Fruit fly (Drosophila melanogaster) whole organism, embryonic: ENCODE data around the gene CG6195.

Source experiments
- BEAF-32 ChIP-seq: fragments of 200-800 bp; sonication (Bioruptor generic); optimal IDR thresholded peaks from 3 replicates; lab custom pipeline; 2017; ENCODE audit warnings: missing biosample characterization, missing genetic modification characterization, mild to moderate bottlenecking, moderate library complexity, missing genetic modification reagents
- Bgb ChIP-seq: fragments of 200-800 bp; sonication (Bioruptor generic); IDR thresholded peaks from 2 replicates; pipeline ENCODE4 v1.3.6; 2022; ENCODE audit warnings: missing biosample characterization, missing genetic modification characterization; ENCODE audit not compliant: partially characterized antibody
- CG10209 ChIP-seq: fragments of 200-800 bp; sonication (Bioruptor generic); optimal IDR thresholded peaks from 3 replicates; lab custom pipeline; 2017; ENCODE audit warnings: missing biosample characterization, mild to moderate bottlenecking, missing genetic modification characterization, missing genetic modification reagents
- CG11456 ChIP-seq: fragments of 200-800 bp; sonication (Bioruptor generic); IDR thresholded peaks from 3 replicates; pipeline ENCODE4 v1.3.6; 2022; ENCODE audit warnings: missing biosample characterization, missing genetic modification characterization
- CG14441 ChIP-seq: fragments of 200-800 bp; sonication (Bioruptor generic); IDR thresholded peaks from 2 replicates; pipeline ENCODE4 v1.3.6; 2022; ENCODE audit warnings: missing biosample characterization, missing genetic modification characterization
- CG17361 ChIP-seq: fragments of 200-800 bp; sonication (Bioruptor generic); IDR thresholded peaks from 3 replicates; pipeline ENCODE4 v1.3.6; 2022; ENCODE audit warnings: missing biosample characterization, missing genetic modification characterization
- CG2129 ChIP-seq: fragments of 200-800 bp; sonication (Bioruptor generic); IDR thresholded peaks from 2 replicates; pipeline ENCODE4 v1.3.6; 2022; ENCODE audit warnings: missing biosample characterization, missing genetic modification characterization; ENCODE audit not compliant: partially characterized antibody
- CG3065 ChIP-seq: fragments of 200-800 bp; sonication (Bioruptor generic); optimal IDR thresholded peaks from 2 replicates; lab custom pipeline; 2016; ENCODE audit warnings: missing biosample characterization, missing genetic modification characterization
- CG34422 ChIP-seq: fragments of 200-800 bp; sonication (Bioruptor generic); IDR thresholded peaks from 3 replicates; pipeline ENCODE4 v1.3.6; 2022; ENCODE audit warnings: missing biosample characterization, missing genetic modification characterization
- CG6791 ChIP-seq: fragments of 200-800 bp; sonication (Bioruptor generic); IDR thresholded peaks from 3 replicates; pipeline ENCODE4 v1.3.6; 2022; ENCODE audit warnings: missing biosample characterization, missing genetic modification characterization; ENCODE audit not compliant: partially characterized antibody
- CG7963 ChIP-seq: fragments of 200-800 bp; sonication (Bioruptor generic); IDR thresholded peaks from 3 replicates; pipeline ENCODE4 v1.3.6; 2022; ENCODE audit warnings: missing biosample characterization, missing genetic modification characterization; ENCODE audit not compliant: partially characterized antibody
- CG8290 ChIP-seq, 3 experiments: fragments of 200-800 bp; sonication (Bioruptor generic); optimal IDR thresholded peaks; 2 replicates each; lab custom pipeline; 2016 to 2019; ENCODE audit warnings: missing biosample characterization in 3 of 3, missing genetic modification characterization in 3 of 3, mild to moderate bottlenecking in 2 of 3, moderate library complexity in 1 of 3
- CG9932 ChIP-seq: fragments of 200-800 bp; sonication (Bioruptor generic); IDR thresholded peaks from 2 replicates; pipeline ENCODE4 v1.3.6; 2022; ENCODE audit warnings: missing biosample characterization, missing genetic modification characterization
- Dfd ChIP-seq, 2 experiments: fragments of >200 bp; optimal IDR thresholded peaks; 2 replicates each; lab custom pipeline; 2017; ENCODE audit warnings: missing biosample characterization in 2 of 2, missing genetic modification characterization in 2 of 2
- Doc2 ChIP-seq: fragments of 200-800 bp; sonication (Bioruptor generic); IDR thresholded peaks from 2 replicates; pipeline ENCODE4 v1.3.6; 2022; ENCODE audit warnings: missing biosample characterization, missing genetic modification characterization
- Doc3 ChIP-seq: fragments of 200-800 bp; sonication (Bioruptor generic); IDR thresholded peaks from 3 replicates; pipeline ENCODE4 v1.3.6; 2022; ENCODE audit warnings: missing biosample characterization, missing genetic modification characterization; ENCODE audit not compliant: partially characterized antibody
- Dp ChIP-seq: fragments of 200-800 bp; sonication (Bioruptor generic); optimal IDR thresholded peaks from 2 replicates; lab custom pipeline; 2018; ENCODE audit warnings: missing biosample characterization, mild to moderate bottlenecking, missing genetic modification characterization, moderate library complexity
- E2f1 ChIP-seq: fragments of 200-800 bp; sonication (Bioruptor generic); IDR thresholded peaks from 2 replicates; pipeline ENCODE4 v1.3.6; 2022; ENCODE audit warnings: missing biosample characterization, missing genetic modification characterization
- Ets65A ChIP-seq: fragments of 200-800 bp; sonication (Bioruptor generic); peaks from one replicate; lab custom pipeline; 2016; ENCODE audit warnings: missing biosample characterization, missing genetic modification characterization
- HLH4C ChIP-seq: fragments of 200-800 bp; sonication (Bioruptor generic); IDR thresholded peaks from 3 replicates; pipeline ENCODE4 v1.3.6; 2022; ENCODE audit warnings: missing biosample characterization, missing genetic modification characterization; ENCODE audit not compliant: partially characterized antibody
- Hmr ChIP-seq: fragments of 200-800 bp; sonication (Bioruptor generic); optimal IDR thresholded peaks from 3 replicates; lab custom pipeline; 2017; ENCODE audit warnings: mild to moderate bottlenecking, missing biosample characterization, missing genetic modification reagents, missing genetic modification characterization
- MBD-R2 ChIP-seq: fragments of 200-800 bp; sonication (Bioruptor generic); IDR thresholded peaks from 2 replicates; pipeline ENCODE4 v1.3.6; 2022; ENCODE audit warnings: missing biosample characterization, missing genetic modification characterization
- NFAT ChIP-seq: fragments of 200-800 bp; sonication (Bioruptor generic); IDR thresholded peaks from 2 replicates; pipeline ENCODE4 v1.3.6; 2022; ENCODE audit warnings: missing biosample characterization, missing genetic modification characterization
- NfI ChIP-seq: fragments of 200-800 bp; sonication (Bioruptor generic); optimal IDR thresholded peaks from 3 replicates; lab custom pipeline; 2018; ENCODE audit warnings: missing biosample characterization, mild to moderate bottlenecking, missing genetic modification characterization, moderate library complexity
- Oaz ChIP-seq: fragments of 200-800 bp; sonication (Bioruptor generic); IDR thresholded peaks from 2 replicates; pipeline ENCODE4 v1.3.6; 2022; ENCODE audit warnings: missing biosample characterization, missing genetic modification characterization
- Opbp ChIP-seq: fragments of 200-800 bp; sonication (Bioruptor generic); IDR thresholded peaks from 3 replicates; pipeline ENCODE4 v1.3.6; 2022; ENCODE audit warnings: missing biosample characterization, missing genetic modification characterization; ENCODE audit not compliant: partially characterized antibody
- Ptx1 ChIP-seq: fragments of 200-800 bp; sonication (Bioruptor generic); IDR thresholded peaks from 2 replicates; pipeline ENCODE4 v1.3.6; 2022; ENCODE audit warnings: missing biosample characterization, missing genetic modification characterization
- Rfx ChIP-seq: fragments of 200-800 bp; sonication (Bioruptor generic); IDR thresholded peaks from 2 replicates; pipeline ENCODE4 v1.3.6; 2022; ENCODE audit warnings: missing biosample characterization, missing genetic modification characterization
- Sry-δ ChIP-seq: fragments of 200-800 bp; sonication (Bioruptor generic); optimal IDR thresholded peaks from 2 replicates; lab custom pipeline; 2016; ENCODE audit warnings: missing biosample characterization, missing genetic modification characterization
- Xbp1 ChIP-seq: fragments of 200-800 bp; sonication (Bioruptor generic); optimal IDR thresholded peaks from 3 replicates; lab custom pipeline; 2016; ENCODE audit warnings: missing biosample characterization, mild to moderate bottlenecking, missing genetic modification characterization
- Xrp1 ChIP-seq: fragments of 200-800 bp; sonication (Bioruptor generic); IDR thresholded peaks from 2 replicates; pipeline ENCODE4 v1.3.6; 2022; ENCODE audit warnings: missing biosample characterization, missing genetic modification characterization
- dpn ChIP-seq, 2 experiments: fragments of 200-800 bp; sonication (Bioruptor generic); optimal IDR thresholded peaks; 3 replicates each; lab custom pipeline; 2016; ENCODE audit warnings: missing biosample characterization in 2 of 2, missing genetic modification characterization in 2 of 2
- ewg ChIP-seq: fragments of 200-800 bp; sonication (Bioruptor generic); optimal IDR thresholded peaks from 3 replicates; lab custom pipeline; 2017; ENCODE audit warnings: mild to moderate bottlenecking, missing biosample characterization, missing genetic modification reagents, missing genetic modification characterization
- hb ChIP-seq: fragments of 200-800 bp; sonication (Bioruptor generic); IDR thresholded peaks from 3 replicates; pipeline ENCODE4 v1.3.6; 2022; ENCODE audit warnings: missing biosample characterization, missing genetic modification characterization; ENCODE audit not compliant: partially characterized antibody
- inv ChIP-seq: fragments of 200-800 bp; sonication (Bioruptor generic); IDR thresholded peaks from 2 replicates; pipeline ENCODE4 v1.3.6; 2022; ENCODE audit warnings: missing biosample characterization, missing genetic modification characterization; ENCODE audit not compliant: partially characterized antibody
- knrl ChIP-seq: fragments of 200-800 bp; sonication (Bioruptor generic); IDR thresholded peaks from 3 replicates; pipeline ENCODE4 v1.3.6; 2022; ENCODE audit warnings: missing biosample characterization, missing genetic modification characterization; ENCODE audit not compliant: partially characterized antibody
- lilli ChIP-seq: fragments of 200-800 bp; sonication (Bioruptor generic); optimal IDR thresholded peaks from 3 replicates; lab custom pipeline; 2016; ENCODE audit warnings: missing biosample characterization, missing genetic modification characterization
- nerfin-2 ChIP-seq: fragments of 200-800 bp; sonication (Bioruptor generic); IDR thresholded peaks from 2 replicates; pipeline ENCODE4 v1.3.6; 2022; ENCODE audit warnings: missing biosample characterization, missing genetic modification characterization; ENCODE audit not compliant: partially characterized antibody
- pan ChIP-seq, 4 experiments: fragments of >200 bp in 3 of 4; fragments of 200-800 bp in 1 of 4; sonication (Bioruptor generic) in 1 of 4; optimal IDR thresholded peaks in 3 of 4; IDR thresholded peaks in 1 of 4; 2 replicates each; pipeline versions ENCODE4 v1.3.6 to Lab custom; 2017 to 2022; ENCODE audit warnings: missing biosample characterization in 2 of 4, missing genetic modification characterization in 2 of 4, mixed read lengths in 1 of 4
- sens ChIP-seq: fragments of 200-800 bp; sonication (Bioruptor generic); peaks from one replicate; lab custom pipeline; 2016; ENCODE audit warnings: missing biosample characterization, missing genetic modification characterization
- slbo ChIP-seq: fragments of 200-800 bp; sonication (Bioruptor generic); IDR thresholded peaks from 2 replicates; pipeline ENCODE4 v1.3.6; 2022; ENCODE audit warnings: missing biosample characterization, missing genetic modification characterization
- sna ChIP-seq: fragments of 200-800 bp; sonication (Bioruptor generic); IDR thresholded peaks from 2 replicates; pipeline ENCODE4 v1.3.6; 2022; ENCODE audit warnings: missing biosample characterization, missing genetic modification characterization; ENCODE audit not compliant: partially characterized antibody
- tna ChIP-seq: fragments of 200-800 bp; sonication (Bioruptor generic); IDR thresholded peaks from 2 replicates; pipeline ENCODE4 v1.3.6; 2022; ENCODE audit warnings: missing biosample characterization, missing genetic modification characterization; ENCODE audit not compliant: partially characterized antibody
- unc-4 ChIP-seq: fragments of 200-800 bp; sonication (Bioruptor generic); IDR thresholded peaks from 2 replicates; pipeline ENCODE4 v1.3.6; 2022; ENCODE audit warnings: missing biosample characterization, missing genetic modification characterization; ENCODE audit not compliant: partially characterized antibody
- vnd ChIP-seq: fragments of 200-800 bp; sonication (Bioruptor generic); IDR thresholded peaks from 3 replicates; pipeline ENCODE4 v1.3.6; 2022; ENCODE audit warnings: missing biosample characterization, missing genetic modification characterization; ENCODE audit not compliant: partially characterized antibody
- vvl ChIP-seq: fragments of 200-800 bp; sonication (Bioruptor generic); IDR thresholded peaks from 2 replicates; pipeline ENCODE4 v1.3.6; 2022; ENCODE audit warnings: missing biosample characterization, missing genetic modification characterization
- zen ChIP-seq: fragments of 200-800 bp; sonication (Bioruptor generic); optimal IDR thresholded peaks from 3 replicates; lab custom pipeline; 2018; ENCODE audit warnings: missing biosample characterization, mild to moderate bottlenecking, missing genetic modification characterization, moderate library complexity

CG6195 gene

DNA sequence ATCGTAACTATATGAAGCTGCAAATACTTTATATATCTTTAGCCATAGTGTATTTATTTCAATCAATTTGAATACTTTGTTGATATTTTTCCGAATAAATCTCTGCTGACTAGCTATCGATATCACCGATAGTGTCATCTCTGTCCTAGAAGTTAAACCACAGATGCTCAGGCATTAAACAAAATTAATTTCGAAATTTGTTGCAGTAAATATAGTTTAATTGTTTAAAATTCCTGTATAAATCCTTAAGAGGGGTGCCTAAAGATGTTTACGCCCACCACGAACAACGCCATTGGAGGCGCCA is 3.4 kb downstream of the CG6195 start, which contains the start of gene Nup58 (continued):
- peak; percentile 62 for TF ChIP-seq Sry-δ (GFP tag; lab: Kevin White, UChicago)
- peak; percentile 79 for TF ChIP-seq Bgb
- TF ChIP-seq Dp (GFP tag; lab: Kevin White, UChicago): peak; percentile 18
- TF ChIP-seq MBD-R2: peak; percentile 50
- TF ChIP-seq ewg (GFP tag; lab: Kevin White, UChicago): no peak
- no peak for TF ChIP-seq dpn (GFP tag; optimal IDR thresholded peaks at IDR 0.05; lab: Kevin White, UChicago)
- peak; percentile 58; the same call in 1 of the 2 replicates for TF ChIP-seq slbo (GFP tag; lab: Robert Waterston, UW)
- TF ChIP-seq tna (GFP tag; lab: Robert Waterston, UW): peak; percentile 50
- TF ChIP-seq Hmr (GFP tag; lab: Kevin White, UChicago): no peak
- peak; percentile 69 for TF ChIP-seq BEAF-32
- peak; percentile 20 for TF ChIP-seq NfI (GFP tag; lab: Kevin White, UChicago)
- no peak for TF ChIP-seq Oaz (GFP tag; lab: Robert Waterston, UW)
- peak; percentile 44; the same call in 1 of the 2 replicates for TF ChIP-seq E2f1
- 0 out of 3 replicates have a peak, but pooled peaks have one; percentile 29 for TF ChIP-seq CG11456 (GFP tag; lab: Robert Waterston, UW)
- peak; percentile 65 for TF ChIP-seq Rfx (GFP tag; lab: Robert Waterston, UW)
- no peak for TF ChIP-seq CG10209 (GFP tag; lab: Kevin White, UChicago)
- no peak for TF ChIP-seq pan (optimal IDR thresholded peaks at IDR 0.05; lab: Kevin White, UChicago)
- TF ChIP-seq pan (GFP tag; optimal IDR thresholded peaks at IDR 0.05 in 1 of 2, IDR thresholded peaks at IDR 0.05 in 1 of 2): peak in 1 of 2 experiments; percentile 56
- peak; percentile 45; the same call in 1 of the 3 replicates for TF ChIP-seq CG34422 (GFP tag; lab: Robert Waterston, UW)
- peak; percentile 87 for TF ChIP-seq sens (GFP tag; lab: Kevin White, UChicago)
- TF ChIP-seq CG3065 (GFP tag; lab: Kevin White, UChicago): no peak
- 0 out of 2 replicates have a peak, but pooled peaks have one; percentile 25 for TF ChIP-seq CG14441 (GFP tag; lab: Robert Waterston, UW)
- peak; percentile 4 for TF ChIP-seq Xbp1
- TF ChIP-seq Opbp (GFP tag; lab: Robert Waterston, UW): peak; percentile 81; the same call in 2 of the 3 replicates
- TF ChIP-seq nerfin-2 (GFP tag; lab: Robert Waterston, UW): peak; percentile 55
- TF ChIP-seq inv (GFP tag; lab: Robert Waterston, UW): peak; percentile 57
- peak; percentile 13; the same call in 1 of the 2 replicates for TF ChIP-seq Xrp1 (GFP tag; lab: Robert Waterston, UW)
- TF ChIP-seq knrl: peak; percentile 74; the same call in 2 of the 3 replicates
- peak; percentile 64 for TF ChIP-seq HLH4C
- no peak for TF ChIP-seq lilli
- peak; percentile 70 for TF ChIP-seq CG7963
- TF ChIP-seq Ptx1: peak; percentile 14; the same call in 1 of the 2 replicates
- TF ChIP-seq NFAT: peak; percentile 42; the same call in 1 of the 2 replicates
- 0 out of 2 replicates have a peak, but pooled peaks have one; percentile 69 for TF ChIP-seq sna (GFP tag; lab: Robert Waterston, UW)
- TF ChIP-seq CG6791 (GFP tag; lab: Robert Waterston, UW): peak; percentile 80
- peak; percentile 76 for TF ChIP-seq vnd (GFP tag; lab: Robert Waterston, UW)
- peak; percentile 80 for TF ChIP-seq unc-4 (GFP tag; lab: Robert Waterston, UW)
- peak; percentile 48; the same call in 1 of the 2 replicates for TF ChIP-seq vvl
- peak; percentile 71 for TF ChIP-seq CG9932 (GFP tag; lab: Robert Waterston, UW)
- TF ChIP-seq hb (GFP tag; lab: Robert Waterston, UW): peak; percentile 15; the same call in 1 of the 3 replicates
- TF ChIP-seq CG17361 (GFP tag; lab: Robert Waterston, UW): 0 out of 3 replicates have a peak, but pooled peaks have one; percentile 3
- peak; percentile 60 for TF ChIP-seq CG2129
- no peak for TF ChIP-seq CG8290 (GFP tag; optimal IDR thresholded peaks at IDR 0.05; lab: Kevin White, UChicago)
- TF ChIP-seq CG8290 (tag; optimal IDR thresholded peaks at IDR 0.05; lab: Kevin White, UChicago): peak in 1 of 2 experiments; percentile 53
- TF ChIP-seq Doc2: no peak
- no peak for TF ChIP-seq Dfd (GFP tag; optimal IDR thresholded peaks at IDR 0.05; lab: Kevin White, UChicago)
- no peak for TF ChIP-seq zen (tag; lab: Kevin White, UChicago)
- TF ChIP-seq Doc3: peak; percentile 77
- peak; percentile 41 for TF ChIP-seq Ets65A
